Worm (Caenorhabditis elegans) whole organism, L4 larva: ENCODE results near the gene frpr-7.
"Not testable (repeated sequence)": the region's sequence is repeated elsewhere in the genome, so short reads cannot be mapped to it uniquely, and the experiment has no call there.

Experiments used
- Y105C5A.15 ChIP-seq: fragments of 200-800 bp; sonication (Bioruptor generic); IDR thresholded peaks from 2 replicates; pipeline ENCODE4 v1.3.6; 2022; ENCODE audit warnings: missing genetic modification characterization, missing compliant biosample characterization
- Y5F2A.4 ChIP-seq: fragments of 200-800 bp; sonication (Bioruptor generic); optimal IDR thresholded peaks from 2 replicates; lab custom pipeline; 2018; ENCODE audit warnings: mild to moderate bottlenecking, missing genetic modification characterization, missing compliant biosample characterization
- Y75B8A.6 ChIP-seq: fragments of 200-800 bp; sonication (Bioruptor generic); IDR thresholded peaks from 2 replicates; pipeline ENCODE4 v1.3.6; 2022; ENCODE audit warnings: missing genetic modification reagents, missing genetic modification characterization, missing compliant biosample characterization
- ZK337.2 ChIP-seq: fragments of 200-800 bp; sonication (Bioruptor generic); IDR thresholded peaks from 2 replicates; pipeline ENCODE4 v1.3.6; 2022; ENCODE audit warnings: missing genetic modification reagents, missing genetic modification characterization, missing compliant biosample characterization
- aha-1 ChIP-seq: fragments of 150-350 bp; peaks from one replicate; lab custom pipeline; 2014; ENCODE audit warnings: missing biosample characterization, missing genetic modification characterization
- ctbp-1 ChIP-seq: fragments of 200-800 bp; sonication (Bioruptor generic); IDR thresholded peaks from 2 replicates; pipeline ENCODE4 v1.3.6; 2022; ENCODE audit warnings: missing genetic modification reagents, missing genetic modification characterization, missing compliant biosample characterization
- daf-16 ChIP-seq, 3 experiments: sonication (generic microtip); optimal IDR thresholded peaks; 2 replicates each; lab custom pipeline; 2016 to 2017; ENCODE audit warnings: missing genetic modification characterization in 3 of 3, missing genetic modification reagents in 3 of 3, mild to moderate bottlenecking in 2 of 3, missing compliant biosample characterization in 2 of 3, missing biosample characterization in 1 of 3, moderate library complexity in 1 of 3
- daf-8 ChIP-seq: fragments of 200-800 bp; sonication (Bioruptor generic); IDR thresholded peaks from 2 replicates; pipeline ENCODE4 v1.3.6; 2022; ENCODE audit warnings: missing genetic modification characterization, missing compliant biosample characterization
- dmd-6 ChIP-seq: fragments of 200-800 bp; sonication (Bioruptor generic); IDR thresholded peaks from 2 replicates; pipeline ENCODE4 v1.3.6; 2022; ENCODE audit warnings: missing genetic modification reagents, missing genetic modification characterization, missing compliant biosample characterization
- dpl-1 ChIP-seq: fragments of 150-350 bp; optimal IDR thresholded peaks from 2 replicates; lab custom pipeline; 2014; ENCODE audit warnings: missing biosample characterization, missing genetic modification reagents, missing genetic modification characterization
- dve-1 ChIP-seq: sonication (generic microtip); optimal IDR thresholded peaks from 2 replicates; lab custom pipeline; 2017; ENCODE audit warnings: antibody characterized with exemption, mild to moderate bottlenecking, missing genetic modification characterization, missing compliant biosample characterization; ENCODE audit not compliant: insufficient read depth
- gei-8 ChIP-seq: fragments of 200-800 bp; sonication (Bioruptor generic); optimal IDR thresholded peaks from 2 replicates; lab custom pipeline; 2018; ENCODE audit warnings: mild to moderate bottlenecking, missing genetic modification characterization, missing compliant biosample characterization
- hif-1 ChIP-seq, 2 experiments: sonication (generic microtip); optimal IDR thresholded peaks; 2 replicates each; lab custom pipeline; 2016 to 2017; ENCODE audit warnings: missing compliant biosample characterization in 2 of 2, missing genetic modification characterization in 2 of 2, missing genetic modification reagents in 2 of 2, missing genotype in 2 of 2, mild to moderate bottlenecking in 1 of 2
- hlh-11 ChIP-seq: fragments of 200-800 bp; sonication (Bioruptor generic); optimal IDR thresholded peaks from 2 replicates; lab custom pipeline; 2018; ENCODE audit warnings: mild to moderate bottlenecking, missing genetic modification characterization, missing compliant biosample characterization
- hlh-30 ChIP-seq: sonication (generic microtip); optimal IDR thresholded peaks from 2 replicates; lab custom pipeline; 2017; ENCODE audit warnings: antibody characterized with exemption, mild to moderate bottlenecking, missing genetic modification characterization, missing compliant biosample characterization; ENCODE audit not compliant: insufficient read depth
- lin-13 ChIP-seq: fragments of 150-350 bp; optimal IDR thresholded peaks from 2 replicates; lab custom pipeline; 2014; ENCODE audit warnings: missing biosample characterization, missing genetic modification reagents, missing genetic modification characterization
- madf-9 ChIP-seq: fragments of 200-800 bp; sonication (Bioruptor generic); conservative IDR thresholded peaks from 2 replicates; pipeline ENCODE4 v1.3.6; 2022; ENCODE audit warnings: missing genetic modification reagents, missing genetic modification characterization, missing compliant biosample characterization
- mdt-29 ChIP-seq: fragments of 200-800 bp; sonication (Bioruptor generic); IDR thresholded peaks from 2 replicates; pipeline ENCODE4 v1.3.6; 2022; ENCODE audit warnings: missing genetic modification reagents, missing genetic modification characterization, missing compliant biosample characterization
- mep-1 ChIP-seq: fragments of 150-350 bp; sonication (generic microtip); optimal IDR thresholded peaks from 3 replicates; lab custom pipeline; 2014; ENCODE audit warnings: missing biosample characterization, missing genetic modification characterization
- mes-2 ChIP-seq: sonication (generic microtip); optimal IDR thresholded peaks from 2 replicates; lab custom pipeline; 2016; ENCODE audit warnings: missing genotype, mild to moderate bottlenecking, missing genetic modification characterization, missing compliant biosample characterization; ENCODE audit not compliant: poor library complexity, severe bottlenecking
- mxl-2 ChIP-seq: fragments of 200-800 bp; sonication (Bioruptor generic); conservative IDR thresholded peaks from 2 replicates; pipeline ENCODE4 v1.3.6; 2022; ENCODE audit warnings: missing genetic modification reagents, missing genetic modification characterization, missing compliant biosample characterization
- mxl-3 ChIP-seq: fragments of 200-800 bp; sonication (Bioruptor generic); optimal IDR thresholded peaks from 2 replicates; lab custom pipeline; 2018; ENCODE audit warnings: mild to moderate bottlenecking, missing genetic modification characterization, missing compliant biosample characterization
- nhr-10 ChIP-seq: fragments of 150-350 bp; optimal IDR thresholded peaks from 2 replicates; lab custom pipeline; 2014; ENCODE audit warnings: missing biosample characterization, missing genetic modification characterization
- nhr-102 ChIP-seq: sonication (generic microtip); optimal IDR thresholded peaks from 2 replicates; lab custom pipeline; 2016; ENCODE audit warnings: mild to moderate bottlenecking, missing genetic modification characterization, moderate library complexity, missing compliant biosample characterization
- nhr-237 ChIP-seq: sonication (generic microtip); optimal IDR thresholded peaks from 2 replicates; lab custom pipeline; 2017; ENCODE audit warnings: missing biosample characterization, missing genetic modification characterization
- nhr-28 ChIP-seq: fragments of 150-350 bp; optimal IDR thresholded peaks from 2 replicates; lab custom pipeline; 2014; ENCODE audit warnings: missing biosample characterization, missing genetic modification characterization
- nhr-48 ChIP-seq: sonication (generic microtip); optimal IDR thresholded peaks from 2 replicates; lab custom pipeline; 2016; ENCODE audit warnings: mild to moderate bottlenecking, missing genetic modification characterization, missing compliant biosample characterization
- nhr-6 ChIP-seq: fragments of 150-350 bp; optimal IDR thresholded peaks from 2 replicates; lab custom pipeline; 2014; ENCODE audit warnings: missing biosample characterization, missing genetic modification characterization
- nhr-77 ChIP-seq: fragments of 150-350 bp; optimal IDR thresholded peaks from 2 replicates; lab custom pipeline; 2014; ENCODE audit warnings: missing biosample characterization, missing genetic modification characterization
- pqm-1 ChIP-seq: sonication (generic microtip); optimal IDR thresholded peaks from 2 replicates; lab custom pipeline; 2017; ENCODE audit warnings: missing biosample characterization, missing genetic modification characterization
- saeg-2 ChIP-seq: fragments of 200-800 bp; sonication (Bioruptor generic); IDR thresholded peaks from 2 replicates; pipeline ENCODE4 v1.3.6; 2022; ENCODE audit warnings: missing genetic modification reagents, missing genetic modification characterization, missing compliant biosample characterization
- tag-97 ChIP-seq: fragments of 200-800 bp; sonication (Bioruptor generic); IDR thresholded peaks from 2 replicates; pipeline ENCODE4 v1.3.6; 2022; ENCODE audit warnings: missing genetic modification characterization, missing compliant biosample characterization
- unc-62 ChIP-seq, 3 experiments: fragments of 150-350 bp in 1 of 3; sonication (generic microtip); optimal IDR thresholded peaks in 2 of 3; peaks in 1 of 3; 1 replicate in 1 of 3; 2 replicates in 2 of 3; lab custom pipeline; 2014 to 2017; ENCODE audit warnings: missing biosample characterization in 3 of 3, missing genetic modification characterization in 3 of 3, missing genetic modification reagents in 3 of 3, missing genotype in 1 of 3
- zip-11 ChIP-seq: fragments of 200-800 bp; sonication (Bioruptor generic); IDR thresholded peaks from 2 replicates; pipeline ENCODE4 v1.3.6; 2022; ENCODE audit warnings: missing genetic modification characterization, missing compliant biosample characterization
- ztf-7 ChIP-seq: fragments of 150-350 bp; optimal IDR thresholded peaks from 2 replicates; lab custom pipeline; 2014; ENCODE audit warnings: missing biosample characterization, missing genetic modification characterization

Gene frpr-7

DNA sequence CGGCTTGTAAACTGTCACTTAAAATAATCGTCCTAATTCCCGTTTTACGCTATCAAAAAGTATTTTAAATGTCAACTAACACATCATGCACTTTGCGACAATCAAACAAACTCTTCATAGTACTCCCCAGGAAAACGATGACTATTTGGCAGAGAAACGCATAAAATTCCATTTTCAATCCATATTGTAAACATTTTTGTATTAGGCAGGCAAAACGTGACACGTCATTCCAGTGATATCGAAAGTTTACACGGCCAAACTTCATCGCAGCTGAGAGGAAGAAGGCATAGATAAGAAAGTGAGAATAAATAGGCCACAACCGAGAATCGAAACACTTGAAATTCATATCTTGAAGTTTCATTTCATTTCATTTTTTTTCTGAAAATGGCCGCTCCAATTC is 20.5 kb upstream of the frpr-7 start, which contains the start of gene lec-9 (continued):
- TF ChIP-seq nhr-6 (tag; lab: Kevin White, UChicago) (peak; percentile 88), dve-1 (peak; percentile 72), nhr-237 (tag; lab: Kevin White, UChicago) (no peak), nhr-28 (peak; percentile 76), mxl-3 (peak; percentile 31), mxl-2 (GFP tag; lab: Robert Waterston, UW) (no peak), hif-1 (tag; optimal IDR thresholded peaks at IDR 0.05; lab: Kevin White, UChicago) (no peak), Y105C5A.15 (GFP tag; lab: Robert Waterston, UW) (no peak), ztf-7 (tag; lab: Kevin White, UChicago) (no peak), dpl-1 (GFP tag; lab: Kevin White, UChicago) (no peak), hlh-11 (tag; lab: Kevin White, UChicago) (peak; percentile 87), Y5F2A.4 (no peak), zip-11 (GFP tag; lab: Robert Waterston, UW) (no peak), nhr-77 (tag; lab: Kevin White, UChicago) (peak; percentile 46), hlh-30 (tag; lab: Kevin White, UChicago) (peak; percentile 26), aha-1 (tag; lab: Kevin White, UChicago) (no peak), nhr-10 (no peak), unc-62 (GFP tag; optimal IDR thresholded peaks at IDR 0.05 in 1 of 2; lab: Kevin White, UChicago) (peak in 1 of 2 experiments; percentile 95), unc-62 (tag; optimal IDR thresholded peaks at IDR 0.05; lab: Kevin White, UChicago) (no peak), nhr-102 (no peak), ctbp-1 (no peak), nhr-48 (peak; percentile 63), dmd-6 (GFP tag; lab: Robert Waterston, UW) (peak; percentile 89), daf-16 (GFP tag; optimal IDR thresholded peaks at IDR 0.05; lab: Kevin White, UChicago) (peak in 1 of 2 experiments; percentile 63), daf-16 (tag; optimal IDR thresholded peaks at IDR 0.05; lab: Kevin White, UChicago) (peak; percentile 98), ZK337.2 (GFP tag; lab: Robert Waterston, UW) (no peak), pqm-1 (peak; percentile 96), Y75B8A.6 (GFP tag; lab: Robert Waterston, UW) (no peak), madf-9 (no peak), tag-97 (no peak), lin-13 (GFP tag; lab: Kevin White, UChicago) (peak; percentile 19)

DNA sequence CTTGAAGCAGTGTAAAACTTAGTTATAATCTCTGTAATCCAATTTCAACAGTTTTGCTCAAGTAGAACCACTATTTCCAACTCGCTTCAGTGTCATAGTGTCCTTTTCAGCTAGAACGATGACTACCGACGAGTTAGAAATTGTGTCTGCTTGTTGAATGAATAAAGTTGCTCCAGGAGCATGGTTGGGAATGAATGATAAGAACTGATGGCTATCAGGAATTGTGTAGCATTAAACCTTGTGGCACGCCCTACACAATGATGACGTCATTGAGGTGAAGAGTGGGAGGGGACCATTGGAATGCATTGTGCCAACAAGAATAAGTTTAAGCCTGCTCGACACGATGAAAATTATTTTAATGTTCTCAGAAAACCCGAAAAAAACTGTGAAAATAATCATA is 19.0 kb upstream of the frpr-7 start:
- TF ChIP-seq dmd-6 (GFP tag; lab: Robert Waterston, UW) (peak; percentile 47), daf-16 (GFP tag; optimal IDR thresholded peaks at IDR 0.05; lab: Kevin White, UChicago) (no peak), daf-16 (tag; optimal IDR thresholded peaks at IDR 0.05; lab: Kevin White, UChicago) (peak; percentile 54), nhr-28 (peak; percentile 6), mep-1 (tag; lab: Kevin White, UChicago) (no peak), nhr-6 (tag; lab: Kevin White, UChicago) (no peak), gei-8 (no peak), daf-8 (GFP tag; lab: Robert Waterston, UW) (no peak), pqm-1 (peak; percentile 57), mxl-2 (GFP tag; lab: Robert Waterston, UW) (no peak), mdt-29 (no peak), unc-62 (GFP tag; optimal IDR thresholded peaks at IDR 0.05 in 1 of 2; lab: Kevin White, UChicago) (peak in 1 of 2 experiments; percentile 39), unc-62 (tag; optimal IDR thresholded peaks at IDR 0.05; lab: Kevin White, UChicago) (no peak)

- TF ChIP-seq mxl-3; mes-2 (tag; lab: Kevin White, UChicago); saeg-2 (GFP tag; lab: Robert Waterston, UW): not testable (repeated sequence)
- TF ChIP-seq, all 104 proteins: peak for 0; not testable (repeated sequence) for 104
Observed at ce11 chrX:17579011-17579410, 668 bp downstream of the frpr-7 start, which contains the start of gene F39B3.3. TSS of gene F39B3.3 (minus strand) at chrX:17579111.
